Worm (Caenorhabditis elegans): Measurements from ENCODE around the gene F55G1.15.
A peak's percentile ranks its signal among the peaks of the same experiment; 100 is the strongest.

Gene F55G1.15

DNA sequence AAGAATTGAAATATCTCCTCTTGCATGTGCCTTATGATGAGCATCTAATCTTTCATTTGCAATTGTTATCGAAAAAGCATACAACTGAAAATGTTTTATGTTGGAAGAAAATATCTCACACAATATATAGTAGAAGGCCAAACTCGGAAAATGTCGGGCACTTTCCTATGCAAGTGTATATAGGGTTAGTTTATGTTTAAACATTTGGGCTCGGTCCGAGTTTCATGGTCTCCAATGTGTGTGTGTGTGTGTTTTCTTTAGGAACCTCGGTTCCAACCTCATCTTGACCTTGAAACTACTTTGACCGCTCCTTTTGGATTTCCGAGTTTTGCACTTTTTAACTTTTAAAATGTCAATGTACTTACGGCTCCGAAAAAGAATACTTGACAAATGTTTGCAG, 1.9 kb downstream of the F55G1.15 start:
- TF ChIP-seq ceh-34 (tag; optimal IDR thresholded peaks at IDR 0.05) (no peak), sox-4 (tag; optimal IDR thresholded peaks at IDR 0.05) (no peak), syd-9 (tag; optimal IDR thresholded peaks at IDR 0.05) (no peak)

DNA sequence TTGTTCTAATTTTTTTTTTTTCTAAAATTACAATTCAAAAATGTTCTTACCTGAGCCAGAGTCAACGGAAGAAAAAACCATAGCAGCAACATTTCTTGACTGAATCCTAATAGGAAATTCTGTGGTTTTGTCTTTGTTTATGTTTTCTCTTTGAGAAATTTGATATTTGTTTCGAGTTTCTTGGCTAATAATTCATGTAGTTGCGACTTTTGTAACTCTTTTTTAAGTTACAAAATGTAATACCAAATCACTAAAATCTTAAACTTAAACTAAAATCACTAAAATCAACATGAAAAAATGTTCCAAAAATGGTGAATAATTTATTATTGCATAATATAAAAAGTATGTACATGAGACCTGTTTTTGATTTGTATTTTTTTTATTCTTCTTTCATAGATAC, 3.5 kb downstream of the F55G1.15 start, which contains the start of gene egas-4:
Gene egas-4, minus strand, starts transcription at position 101 of the 400 bp plus-strand sequence.
- no peak for TF ChIP-seq sdc-2 (tag; optimal IDR thresholded peaks at IDR 0.05)
- no peak for TF ChIP-seq K02D7.2 (tag; optimal IDR thresholded peaks at IDR 0.05)
- TF ChIP-seq fkh-10 (GFP tag; optimal IDR thresholded peaks at IDR 0.05), result no peak
- TF ChIP-seq ceh-14 (tag; optimal IDR thresholded peaks at IDR 0.05), result no peak
- TF ChIP-seq pag-3 (tag; optimal IDR thresholded peaks at IDR 0.05; ENCODE audit: borderline replicate concordance), result no peak
- no peak for TF ChIP-seq npax-4 (tag; optimal IDR thresholded peaks at IDR 0.05)
- TF ChIP-seq ets-4 (tag; optimal IDR thresholded peaks at IDR 0.05), result no peak
- no peak for TF ChIP-seq F13H6.1 (tag; optimal IDR thresholded peaks at IDR 0.05)
- no peak for TF ChIP-seq elt-2 (tag; optimal IDR thresholded peaks at IDR 0.05)
- TF ChIP-seq K09A11.1 (tag; optimal IDR thresholded peaks at IDR 0.05; ENCODE audit: insufficient read depth), result no peak
- TF ChIP-seq ceh-2 (tag; optimal IDR thresholded peaks at IDR 0.05), result no peak
- no peak for TF ChIP-seq ceh-45 (GFP tag; IDR thresholded peaks at IDR 0.05)

DNA sequence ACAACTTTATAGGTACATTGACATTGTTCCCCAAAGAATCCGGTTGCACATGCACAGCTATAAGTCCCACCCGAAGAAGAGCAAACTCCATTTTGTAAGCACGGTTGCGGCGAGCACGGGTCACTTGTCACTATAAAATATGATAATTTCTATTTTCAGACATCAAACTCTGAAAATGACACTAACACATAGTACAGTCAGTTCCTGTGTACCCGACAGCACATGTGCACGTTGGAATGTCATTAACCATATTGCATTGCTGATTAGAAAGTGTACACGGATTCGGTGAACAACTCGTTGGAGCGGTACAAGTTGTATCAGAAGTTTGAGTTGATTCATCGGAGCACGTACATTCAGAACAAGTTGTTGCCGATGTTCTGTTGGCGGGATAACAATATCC, 4.0 kb downstream of the F55G1.15 start:
- TF ChIP-seq ceh-31 (tag; optimal IDR thresholded peaks at IDR 0.05) (no peak), dve-1 (tag; optimal IDR thresholded peaks at IDR 0.05) (no peak), zip-5 (tag; optimal IDR thresholded peaks at IDR 0.05) (no peak), ets-4 (tag; optimal IDR thresholded peaks at IDR 0.05) (no peak), unc-55 (GFP tag; optimal IDR thresholded peaks at IDR 0.05) (no peak), elt-4 (tag; optimal IDR thresholded peaks at IDR 0.05) (no peak), hlh-13 (GFP tag; optimal IDR thresholded peaks at IDR 0.05) (no peak), tbx-2 (tag; optimal IDR thresholded peaks at IDR 0.05) (no peak), ahr-1 (tag; optimal IDR thresholded peaks at IDR 0.05) (no peak), ceh-6 (GFP tag; optimal IDR thresholded peaks at IDR 0.05) (no peak), fkh-6 (tag; optimal IDR thresholded peaks at IDR 0.05) (no peak), unc-3 (GFP tag; conservative IDR thresholded peaks at IDR 0.05) (no peak), unc-3 (tag; optimal IDR thresholded peaks at IDR 0.05) (no peak), ceh-48 (tag; optimal IDR thresholded peaks at IDR 0.05) (no peak), sox-4 (tag; optimal IDR thresholded peaks at IDR 0.05) (no peak), pat-9 (tag; optimal IDR thresholded peaks at IDR 0.05) (no peak), pag-3 (tag; optimal IDR thresholded peaks at IDR 0.05; ENCODE audit: borderline replicate concordance) (no peak), syd-9 (tag; optimal IDR thresholded peaks at IDR 0.05) (no peak)

DNA sequence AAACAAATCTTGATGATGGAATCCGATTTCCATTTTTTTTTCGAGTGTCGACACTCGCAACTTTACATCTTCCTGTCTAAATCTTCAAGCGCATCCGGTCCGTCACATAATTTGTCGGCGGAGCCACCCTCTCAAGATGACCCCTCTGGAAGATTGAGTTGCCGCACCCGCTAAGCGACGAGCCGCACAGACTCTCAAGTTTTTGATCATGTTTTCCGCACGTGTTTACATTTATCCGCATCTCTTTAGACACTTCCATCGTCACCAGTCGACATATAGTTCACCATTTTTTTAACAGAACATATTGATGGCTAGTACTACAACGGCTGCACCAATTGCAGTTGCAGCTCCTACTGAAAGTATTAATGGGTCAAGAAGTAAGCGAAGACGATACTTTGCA, 9.8 kb downstream of the F55G1.15 start, which contains the start of gene F55G1.1:
Gene F55G1.1, plus strand, starts transcription at position 301 of the 400 bp plus-strand sequence.
- no peak for TF ChIP-seq sox-2 (GFP tag; IDR thresholded peaks at IDR 0.05)
- TF ChIP-seq ceh-48 (tag; optimal IDR thresholded peaks at IDR 0.05), result no peak

DNA sequence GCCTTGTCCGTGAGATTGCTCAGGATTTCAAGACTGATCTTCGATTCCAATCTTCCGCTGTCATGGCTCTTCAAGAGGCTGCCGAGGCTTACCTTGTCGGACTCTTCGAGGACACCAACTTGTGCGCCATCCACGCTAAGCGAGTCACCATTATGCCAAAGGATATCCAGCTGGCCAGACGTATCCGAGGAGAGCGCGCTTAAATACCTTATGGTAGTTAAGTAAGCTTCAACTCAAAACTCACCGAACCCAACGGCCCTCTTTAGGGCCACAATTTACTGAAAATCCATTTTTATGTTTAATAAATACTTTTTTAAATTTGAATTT, 12.8 kb downstream of the F55G1.15 start:
- no peak for TF ChIP-seq pros-1 (tag; optimal IDR thresholded peaks at IDR 0.05)
- no peak for TF ChIP-seq ceh-2 (tag; optimal IDR thresholded peaks at IDR 0.05)

- TF ChIP-seq C38D4.7 (GFP tag; optimal IDR thresholded peaks at IDR 0.05), result no peak
- TF ChIP-seq ceh-31 (tag; optimal IDR thresholded peaks at IDR 0.05), result peak; percentile 77
- TF ChIP-seq ttx-3 (tag; optimal IDR thresholded peaks at IDR 0.05), result no peak
- no peak for TF ChIP-seq ceh-45 (GFP tag; IDR thresholded peaks at IDR 0.05)
- TF ChIP-seq lin-11 (tag; optimal IDR thresholded peaks at IDR 0.05), result no peak
- TF ChIP-seq ref-2 (tag; optimal IDR thresholded peaks at IDR 0.05), result peak; percentile 83
- TF ChIP-seq unc-55 (GFP tag; optimal IDR thresholded peaks at IDR 0.05), result no peak
- TF ChIP-seq ets-4 (tag; optimal IDR thresholded peaks at IDR 0.05), result no peak
- peak; percentile 90 for TF ChIP-seq ama-1 (optimal IDR thresholded peaks at IDR 0.05)
- TF ChIP-seq ceh-6 (GFP tag; optimal IDR thresholded peaks at IDR 0.05), result peak; percentile 0
- TF ChIP-seq tbx-7 (tag; optimal IDR thresholded peaks at IDR 0.05), result peak; percentile 19
- peak; percentile 76 for TF ChIP-seq tbx-2 (tag; optimal IDR thresholded peaks at IDR 0.05)
- TF ChIP-seq zip-5 (tag; optimal IDR thresholded peaks at IDR 0.05), result no peak
- TF ChIP-seq eyg-1 (tag; optimal IDR thresholded peaks at IDR 0.05), result no peak
- peak; percentile 57 for TF ChIP-seq sdc-2 (tag; optimal IDR thresholded peaks at IDR 0.05)
- no peak for TF ChIP-seq F13H6.1 (tag; optimal IDR thresholded peaks at IDR 0.05)
- no peak for TF ChIP-seq hlh-8 (tag; optimal IDR thresholded peaks at IDR 0.05)
- TF ChIP-seq ceh-34 (tag; optimal IDR thresholded peaks at IDR 0.05), result peak; percentile 77
- TF ChIP-seq pros-1 (tag; optimal IDR thresholded peaks at IDR 0.05), result peak; percentile 31
- no peak for TF ChIP-seq ceh-24 (tag; optimal IDR thresholded peaks at IDR 0.05)
Measured at ce11 chrIV:7487554-7488456, 13.4 kb downstream of the F55G1.15 start, which contains the start of the genes his-60 and his-59. Gene his-60 (minus strand): TSS chrIV:7487992. Gene his-59 (plus strand): TSS chrIV:7488249.

Measured in whole organism, late embryonic.